Worm (Caenorhabditis elegans) whole organism, young adult: ENCODE results near the gene dnc-1.

Experiments used
- B0019.2 ChIP-seq: fragments of 200-800 bp; sonication (Bioruptor generic); conservative IDR thresholded peaks from 2 replicates; pipeline ENCODE4 v1.3.6; 2022; ENCODE audit warnings: missing genetic modification reagents, missing genetic modification characterization, missing compliant biosample characterization
- B0261.1 ChIP-seq: sonication (generic microtip); optimal IDR thresholded peaks from 2 replicates; lab custom pipeline; 2016; ENCODE audit warnings: mild to moderate bottlenecking, missing genetic modification characterization, moderate library complexity, missing compliant biosample characterization
- B0336.3 ChIP-seq: fragments of 200-800 bp; sonication (Bioruptor generic); IDR thresholded peaks from 2 replicates; pipeline ENCODE4 v1.3.6; 2022; ENCODE audit warnings: missing genetic modification characterization, missing compliant biosample characterization
- C06A6.2 ChIP-seq: fragments of 200-800 bp; sonication (Bioruptor generic); conservative IDR thresholded peaks from 2 replicates; pipeline ENCODE4 v1.3.6; 2022; ENCODE audit warnings: missing genetic modification characterization, missing compliant biosample characterization
- F22D6.2 ChIP-seq: sonication (generic microtip); optimal IDR thresholded peaks from 2 replicates; lab custom pipeline; 2016; ENCODE audit warnings: mild to moderate bottlenecking, missing genetic modification characterization, missing compliant biosample characterization
- F33H1.4 ChIP-seq: fragments of 200-800 bp; sonication (Bioruptor generic); IDR thresholded peaks from 2 replicates; pipeline ENCODE4 v1.3.6; 2022; ENCODE audit warnings: missing genetic modification reagents, missing genetic modification characterization, missing compliant biosample characterization
- F39B2.1 ChIP-seq: fragments of 200-800 bp; sonication (Bioruptor generic); IDR thresholded peaks from 2 replicates; pipeline ENCODE4 v1.3.6; 2022; ENCODE audit warnings: missing genetic modification reagents, missing genetic modification characterization, missing compliant biosample characterization
- F52B5.7 ChIP-seq: sonication (generic microtip); optimal IDR thresholded peaks from 2 replicates; lab custom pipeline; 2016; ENCODE audit warnings: mild to moderate bottlenecking, missing genetic modification characterization, missing compliant biosample characterization
- F55B11.4 ChIP-seq: sonication (generic microtip); optimal IDR thresholded peaks from 2 replicates; lab custom pipeline; 2016; ENCODE audit warnings: missing compliant biosample characterization, missing genetic modification characterization, borderline replicate concordance; ENCODE audit not compliant: insufficient read depth
- F57C9.4 ChIP-seq: sonication (generic microtip); optimal IDR thresholded peaks from 2 replicates; lab custom pipeline; 2017; ENCODE audit warnings: mild to moderate bottlenecking, missing genetic modification characterization, missing compliant biosample characterization
- K11D2.4 ChIP-seq: fragments of 200-800 bp; sonication (Bioruptor generic); IDR thresholded peaks from 2 replicates; pipeline ENCODE4 v1.3.6; 2022; ENCODE audit warnings: missing genetic modification reagents, missing genetic modification characterization, missing compliant biosample characterization
- T07F8.4 ChIP-seq: sonication (generic microtip); optimal IDR thresholded peaks from 2 replicates; lab custom pipeline; 2016; ENCODE audit warnings: mild to moderate bottlenecking, missing genetic modification characterization, moderate library complexity, missing compliant biosample characterization
- ZK185.1 ChIP-seq: sonication (generic microtip); optimal IDR thresholded peaks from 2 replicates; lab custom pipeline; 2016; ENCODE audit warnings: mild to moderate bottlenecking, missing genetic modification characterization, missing compliant biosample characterization; ENCODE audit not compliant: poor library complexity, severe bottlenecking
- atf-7 ChIP-seq: sonication (generic microtip); optimal IDR thresholded peaks from 2 replicates; lab custom pipeline; 2017; ENCODE audit warnings: mild to moderate bottlenecking, missing genetic modification characterization, missing compliant biosample characterization
- athp-1 ChIP-seq: sonication (generic microtip); optimal IDR thresholded peaks from 2 replicates; lab custom pipeline; 2017; ENCODE audit warnings: mild to moderate bottlenecking, missing genetic modification characterization, missing compliant biosample characterization
- cebp-2 ChIP-seq: fragments of 200-800 bp; sonication (Bioruptor generic); IDR thresholded peaks from 2 replicates; pipeline ENCODE4 v1.3.6; 2022; ENCODE audit warnings: missing genetic modification characterization, missing compliant biosample characterization
- ceh-27 ChIP-seq: fragments of 200-800 bp; sonication (Bioruptor generic); optimal IDR thresholded peaks from 2 replicates; lab custom pipeline; 2018; ENCODE audit warnings: mild to moderate bottlenecking, missing genetic modification characterization, moderate library complexity, missing compliant biosample characterization
- ceh-40 ChIP-seq: fragments of 200-800 bp; sonication (Bioruptor generic); IDR thresholded peaks from 2 replicates; pipeline ENCODE4 v1.3.6; 2022; ENCODE audit warnings: missing genetic modification characterization, missing compliant biosample characterization
- ceh-79 ChIP-seq: sonication (generic microtip); optimal IDR thresholded peaks from 2 replicates; lab custom pipeline; 2017; ENCODE audit warnings: mild to moderate bottlenecking, missing genetic modification characterization, missing compliant biosample characterization
- ceh-91 ChIP-seq: fragments of 200-800 bp; sonication (Bioruptor generic); IDR thresholded peaks from 2 replicates; pipeline ENCODE4 v1.3.6; 2022; ENCODE audit warnings: missing genetic modification reagents, missing genetic modification characterization, missing compliant biosample characterization
- die-1 ChIP-seq: sonication (generic microtip); optimal IDR thresholded peaks from 2 replicates; lab custom pipeline; 2016; ENCODE audit warnings: missing genotype, mild to moderate bottlenecking, missing genetic modification characterization, missing compliant biosample characterization
- dpff-1 ChIP-seq: sonication (generic microtip); optimal IDR thresholded peaks from 2 replicates; lab custom pipeline; 2017; ENCODE audit warnings: mild to moderate bottlenecking, missing genetic modification characterization, missing compliant biosample characterization
- efl-1 ChIP-seq: fragments of 150-350 bp; optimal IDR thresholded peaks from 2 replicates; lab custom pipeline; 2014; ENCODE audit warnings: missing biosample characterization, missing genetic modification reagents, missing genetic modification characterization
- hlh-12 ChIP-seq: sonication (generic microtip); optimal IDR thresholded peaks from 2 replicates; lab custom pipeline; 2016; ENCODE audit warnings: missing genetic modification characterization, missing compliant biosample characterization
- hmg-1.2 ChIP-seq: fragments of 200-800 bp; sonication (Bioruptor generic); IDR thresholded peaks from 2 replicates; pipeline ENCODE4 v1.3.6; 2022; ENCODE audit warnings: missing genetic modification reagents, missing genetic modification characterization, missing compliant biosample characterization
- hrde-1 ChIP-seq: sonication (generic microtip); optimal IDR thresholded peaks from 2 replicates; lab custom pipeline; 2016; ENCODE audit warnings: missing genetic modification characterization, mild to moderate bottlenecking, missing compliant biosample characterization, moderate library complexity, missing genotype, missing genetic modification reagents, borderline replicate concordance
- let-607 ChIP-seq, 2 experiments: fragments of 200-800 bp in 1 of 2; sonication (Bioruptor generic) in 1 of 2; sonication (generic microtip) in 1 of 2; optimal IDR thresholded peaks; 2 replicates each; lab custom pipeline; 2016 to 2018; ENCODE audit warnings: mild to moderate bottlenecking in 2 of 2, missing compliant biosample characterization in 2 of 2, missing genetic modification characterization in 2 of 2, moderate library complexity in 2 of 2, missing genotype in 1 of 2
- lin-26 ChIP-seq: fragments of 200-800 bp; sonication (Bioruptor generic); IDR thresholded peaks from 2 replicates; pipeline ENCODE4 v1.3.6; 2022; ENCODE audit warnings: missing genetic modification reagents, missing genetic modification characterization, missing compliant biosample characterization
- lin-40 ChIP-seq: sonication (generic microtip); optimal IDR thresholded peaks from 2 replicates; lab custom pipeline; 2016; ENCODE audit warnings: missing genetic modification characterization, mild to moderate bottlenecking, missing compliant biosample characterization, missing genotype, missing genetic modification reagents
- lin-54 ChIP-seq: fragments of 200-800 bp; sonication (Bioruptor generic); optimal IDR thresholded peaks from 2 replicates; lab custom pipeline; 2018; ENCODE audit warnings: mild to moderate bottlenecking, missing genetic modification characterization, missing compliant biosample characterization
- madf-6 ChIP-seq: fragments of 200-800 bp; sonication (Bioruptor generic); IDR thresholded peaks from 2 replicates; pipeline ENCODE4 v1.3.6; 2022; ENCODE audit warnings: missing genetic modification reagents, missing genetic modification characterization, missing compliant biosample characterization
- madf-8 ChIP-seq: fragments of 200-800 bp; sonication (Bioruptor generic); conservative IDR thresholded peaks from 2 replicates; pipeline ENCODE4 v1.3.6; 2022; ENCODE audit warnings: missing genetic modification reagents, missing genetic modification characterization, missing compliant biosample characterization
- mel-28 ChIP-seq: sonication (generic microtip); optimal IDR thresholded peaks from 2 replicates; lab custom pipeline; 2016; ENCODE audit warnings: borderline replicate concordance, mild to moderate bottlenecking, missing genetic modification characterization, missing compliant biosample characterization
- mxl-1 ChIP-seq: sonication (generic microtip); optimal IDR thresholded peaks from 2 replicates; lab custom pipeline; 2016; ENCODE audit warnings: missing genetic modification characterization, missing compliant biosample characterization
- nfya-1 ChIP-seq: sonication (generic microtip); optimal IDR thresholded peaks from 2 replicates; lab custom pipeline; 2017; ENCODE audit warnings: antibody characterized with exemption, missing compliant biosample characterization, missing genetic modification characterization, borderline replicate concordance; ENCODE audit not compliant: insufficient read depth
- nfyb-1 ChIP-seq: fragments of 200-800 bp; sonication (Bioruptor generic); IDR thresholded peaks from 2 replicates; pipeline ENCODE4 v1.3.6; 2022; ENCODE audit warnings: missing genetic modification reagents, missing genetic modification characterization, missing compliant biosample characterization
- nhr-27 ChIP-seq: fragments of 200-800 bp; sonication (Bioruptor generic); optimal IDR thresholded peaks from 2 replicates; lab custom pipeline; 2018; ENCODE audit warnings: mild to moderate bottlenecking, missing genetic modification characterization, moderate library complexity, missing compliant biosample characterization
- pha-4 ChIP-seq: fragments of 150-350 bp; sonication (generic microtip); optimal IDR thresholded peaks from 2 replicates; lab custom pipeline; 2014; ENCODE audit warnings: missing biosample characterization, missing genetic modification reagents, missing genetic modification characterization
- rcor-1 ChIP-seq: fragments of 200-800 bp; sonication (Bioruptor generic); IDR thresholded peaks from 2 replicates; pipeline ENCODE4 v1.3.6; 2022; ENCODE audit warnings: missing genetic modification reagents, missing genetic modification characterization, missing compliant biosample characterization
- rpc-1 ChIP-seq, 2 experiments: fragments of 150-350 bp in 1 of 2; sonication (generic microtip) in 1 of 2; optimal IDR thresholded peaks; 2 replicates each; lab custom pipeline; 2014 to 2018; ENCODE audit warnings: missing biosample characterization in 1 of 2, missing genetic modification characterization in 1 of 2, missing genetic modification reagents in 1 of 2, missing genotype in 1 of 2
- snpc-1.1 ChIP-seq: sonication (generic microtip); optimal IDR thresholded peaks from 2 replicates; lab custom pipeline; 2017; ENCODE audit warnings: missing genetic modification characterization, mild to moderate bottlenecking, missing compliant biosample characterization, antibody characterized with exemption, moderate library complexity, missing genotype, missing genetic modification reagents; ENCODE audit not compliant: insufficient read depth
- sptf-2 ChIP-seq: fragments of 200-800 bp; sonication (Bioruptor generic); optimal IDR thresholded peaks from 2 replicates; lab custom pipeline; 2018; ENCODE audit warnings: mild to moderate bottlenecking, missing genetic modification characterization, missing compliant biosample characterization
- tbx-9 ChIP-seq: sonication (generic microtip); optimal IDR thresholded peaks from 2 replicates; lab custom pipeline; 2016; ENCODE audit warnings: borderline replicate concordance, missing genetic modification characterization, inconsistent platforms, missing compliant biosample characterization
- tlf-1 ChIP-seq: fragments of 200-800 bp; sonication (Bioruptor generic); optimal IDR thresholded peaks from 2 replicates; lab custom pipeline; 2018; ENCODE audit warnings: mild to moderate bottlenecking, missing genetic modification characterization, missing compliant biosample characterization
- ztf-18 ChIP-seq: sonication (generic microtip); optimal IDR thresholded peaks from 2 replicates; lab custom pipeline; 2016; ENCODE audit warnings: missing genotype, mild to moderate bottlenecking, missing genetic modification characterization, missing compliant biosample characterization
- ztf-22 ChIP-seq: fragments of 200-800 bp; sonication (Bioruptor generic); optimal IDR thresholded peaks from 2 replicates; lab custom pipeline; 2018; ENCODE audit warnings: mild to moderate bottlenecking, missing genetic modification characterization, moderate library complexity, missing compliant biosample characterization
- ztf-25 ChIP-seq: fragments of 200-800 bp; sonication (Bioruptor generic); IDR thresholded peaks from 2 replicates; pipeline ENCODE4 v1.3.6; 2022; ENCODE audit warnings: missing genetic modification reagents, missing genetic modification characterization, missing compliant biosample characterization

The dnc-1 gene

DNA sequence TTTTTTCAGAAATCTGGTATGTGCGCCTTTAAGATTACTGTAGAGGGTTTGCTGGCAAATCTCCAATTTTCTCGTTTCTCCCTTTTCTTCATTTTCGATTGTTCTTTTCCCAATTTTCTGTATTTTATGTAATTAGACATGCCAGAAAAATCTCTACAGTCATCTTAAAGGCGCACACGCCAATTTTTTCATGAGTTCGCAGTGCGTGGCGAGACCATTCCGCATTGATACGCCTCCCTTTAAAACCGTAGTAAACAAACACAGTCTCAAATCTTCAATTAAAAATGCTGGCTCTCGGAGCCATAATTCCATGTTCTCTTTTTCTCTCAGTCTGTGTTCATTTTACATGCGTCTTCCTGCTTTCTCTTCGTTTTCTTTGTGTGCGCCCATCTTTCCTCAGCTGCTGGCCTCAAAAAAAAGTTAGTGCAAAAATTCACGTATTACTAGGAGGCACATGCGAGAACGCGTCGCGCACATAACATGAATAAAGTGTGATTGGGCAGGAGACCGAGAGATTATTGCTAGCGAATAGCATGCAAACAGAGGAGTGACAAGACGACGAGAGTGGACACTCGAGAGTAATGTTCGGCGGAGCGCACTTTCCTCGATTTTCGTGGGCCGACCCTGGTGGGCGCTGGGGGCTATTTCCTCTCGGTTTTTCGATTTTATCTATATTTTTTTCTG, 14.0 kb downstream of the dnc-1 start:
- TF ChIP-seq ceh-27 (GFP tag; lab: Kevin White, UChicago) (peak; percentile 87), ceh-40 (GFP tag; lab: Robert Waterston, UW) (no peak), F33H1.4 (GFP tag; lab: Robert Waterston, UW) (peak; percentile 92), hlh-12 (no peak), snpc-1.1 (no peak), tbx-9 (tag; lab: Kevin White, UChicago) (no peak), nhr-27 (tag; lab: Kevin White, UChicago) (no peak), mxl-1 (tag; lab: Kevin White, UChicago) (no peak), lin-54 (GFP tag; lab: Kevin White, UChicago) (peak; percentile 46), ztf-25 (GFP tag; lab: Robert Waterston, UW) (no peak), pha-4 (tag; lab: Kevin White, UChicago) (no peak), lin-40 (tag; lab: Kevin White, UChicago) (peak; percentile 75), rcor-1 (no peak), ceh-91 (GFP tag; lab: Robert Waterston, UW) (peak; percentile 68), F52B5.7 (tag; lab: Kevin White, UChicago) (no peak), lin-26 (0 out of 2 replicates have a peak, but pooled peaks have one; percentile 40), B0261.1 (no peak), let-607 (tag; optimal IDR thresholded peaks at IDR 0.05; lab: Kevin White, UChicago) (no peak), die-1 (tag; lab: Kevin White, UChicago) (no peak), dpff-1 (tag; lab: Kevin White, UChicago) (no peak), ZK185.1 (tag; lab: Kevin White, UChicago) (no peak), C06A6.2 (no peak), mel-28 (no peak), nfyb-1 (GFP tag; lab: Robert Waterston, UW) (peak; percentile 62; the same call in 1 of the 2 replicates), F57C9.4 (tag; lab: Kevin White, UChicago) (no peak), madf-8 (peak; percentile 91), tlf-1 (no peak), sptf-2 (GFP tag; lab: Kevin White, UChicago) (no peak), F55B11.4 (tag; lab: Kevin White, UChicago) (no peak), B0019.2 (GFP tag; lab: Robert Waterston, UW) (no peak), madf-6 (GFP tag; lab: Robert Waterston, UW) (peak; percentile 96), ceh-79 (tag; lab: Kevin White, UChicago) (no peak), K11D2.4 (0 out of 2 replicates have a peak, but pooled peaks have one; percentile 33), B0336.3 (GFP tag; lab: Robert Waterston, UW) (peak; percentile 74), F39B2.1 (GFP tag; lab: Robert Waterston, UW) (no peak), T07F8.4 (tag; lab: Kevin White, UChicago) (no peak), efl-1 (no peak), rpc-1 (optimal IDR thresholded peaks at IDR 0.05; lab: Kevin White, UChicago) (no peak), rpc-1 (tag; optimal IDR thresholded peaks at IDR 0.05; lab: Kevin White, UChicago) (no peak), nfya-1 (no peak), hrde-1 (tag; lab: Kevin White, UChicago) (no peak), F22D6.2 (tag; lab: Kevin White, UChicago) (no peak), cebp-2 (GFP tag; lab: Robert Waterston, UW) (no peak), ztf-18 (tag; lab: Kevin White, UChicago) (peak; percentile 64), athp-1 (tag; lab: Kevin White, UChicago) (no peak), ztf-22 (GFP tag; lab: Kevin White, UChicago) (no peak), atf-7 (tag; lab: Kevin White, UChicago) (no peak), hmg-1.2 (peak; percentile 91)
